Fruit fly (Drosophila melanogaster) whole organism, embryonic: ENCODE results near the gene Tim8.

Source experiments
- Asciz ChIP-seq: fragments of 200-800 bp; sonication (Bioruptor generic); optimal IDR thresholded peaks from 2 replicates; lab custom pipeline; 2017; ENCODE audit warnings: missing biosample characterization, mild to moderate bottlenecking, missing genetic modification characterization, missing genetic modification reagents
- CG10366 ChIP-seq: fragments of 200-800 bp; sonication (Bioruptor generic); IDR thresholded peaks from 2 replicates; pipeline ENCODE4 v1.3.6; 2022; ENCODE audit warnings: missing biosample characterization, missing genetic modification characterization
- CG11456 ChIP-seq: fragments of 200-800 bp; sonication (Bioruptor generic); IDR thresholded peaks from 3 replicates; pipeline ENCODE4 v1.3.6; 2022; ENCODE audit warnings: missing biosample characterization, missing genetic modification characterization
- CG11504 ChIP-seq: fragments of 200-800 bp; sonication (Bioruptor generic); optimal IDR thresholded peaks from 3 replicates; lab custom pipeline; 2019; ENCODE audit warnings: missing biosample characterization, mild to moderate bottlenecking, missing genetic modification characterization, moderate library complexity
- CG13123 ChIP-seq: fragments of 200-800 bp; sonication (Bioruptor generic); optimal IDR thresholded peaks from 2 replicates; lab custom pipeline; 2016; ENCODE audit warnings: missing biosample characterization, missing genetic modification characterization
- CG14710 ChIP-seq: fragments of 200-800 bp; sonication (Bioruptor generic); optimal IDR thresholded peaks from 3 replicates; lab custom pipeline; 2019; ENCODE audit warnings: missing biosample characterization, mild to moderate bottlenecking, missing genetic modification characterization, moderate library complexity
- CG17568 ChIP-seq: fragments of 200-800 bp; sonication (Bioruptor generic); optimal IDR thresholded peaks from 2 replicates; lab custom pipeline; 2018; ENCODE audit warnings: missing biosample characterization, mild to moderate bottlenecking, missing genetic modification characterization, moderate library complexity
- CG1792 ChIP-seq: fragments of 200-800 bp; sonication (Bioruptor generic); optimal IDR thresholded peaks from 2 replicates; lab custom pipeline; 2016; ENCODE audit warnings: missing biosample characterization, missing genetic modification characterization
- CG2678 ChIP-seq: fragments of 200-800 bp; sonication (Bioruptor generic); optimal IDR thresholded peaks from 3 replicates; lab custom pipeline; 2019; ENCODE audit warnings: missing biosample characterization, mild to moderate bottlenecking, missing genetic modification characterization, moderate library complexity
- CG32767 ChIP-seq: fragments of 200-800 bp; sonication (Bioruptor generic); IDR thresholded peaks from 2 replicates; pipeline ENCODE4 v1.3.6; 2022; ENCODE audit warnings: missing biosample characterization, missing genetic modification characterization
- CG33213 ChIP-seq: fragments of 200-800 bp; sonication (Bioruptor generic); optimal IDR thresholded peaks from 3 replicates; lab custom pipeline; 2016; ENCODE audit warnings: missing biosample characterization, missing genetic modification characterization
- CG4404 ChIP-seq: fragments of 200-800 bp; sonication (Bioruptor generic); IDR thresholded peaks from 2 replicates; pipeline ENCODE4 v1.3.6; 2022; ENCODE audit warnings: missing biosample characterization, missing genetic modification characterization
- CG4617 ChIP-seq: fragments of 200-800 bp; sonication (Bioruptor generic); optimal IDR thresholded peaks from 3 replicates; lab custom pipeline; 2016; ENCODE audit warnings: missing biosample characterization, missing genetic modification characterization, borderline replicate concordance
- CG7271 ChIP-seq: fragments of 200-800 bp; sonication (Bioruptor generic); optimal IDR thresholded peaks from 2 replicates; lab custom pipeline; 2018; ENCODE audit warnings: missing biosample characterization, mild to moderate bottlenecking, missing genetic modification characterization, moderate library complexity
- CG7357 ChIP-seq: fragments of 200-800 bp; sonication (Bioruptor generic); IDR thresholded peaks from 3 replicates; pipeline ENCODE4 v1.3.6; 2022; ENCODE audit warnings: missing biosample characterization, missing genetic modification characterization
- CG8924 ChIP-seq: fragments of 200-800 bp; optimal IDR thresholded peaks from 3 replicates; lab custom pipeline; 2019; ENCODE audit warnings: missing biosample characterization, mild to moderate bottlenecking, missing genetic modification characterization, moderate library complexity
- CrebB ChIP-seq: fragments of 200-800 bp; sonication (Bioruptor generic); optimal IDR thresholded peaks from 3 replicates; lab custom pipeline; 2018; ENCODE audit warnings: missing biosample characterization, mild to moderate bottlenecking, missing genetic modification characterization
- Doc2 ChIP-seq: fragments of 200-800 bp; sonication (Bioruptor generic); IDR thresholded peaks from 2 replicates; pipeline ENCODE4 v1.3.6; 2022; ENCODE audit warnings: missing biosample characterization, missing genetic modification characterization
- E2f2 ChIP-seq: fragments of 200-800 bp; sonication (Bioruptor generic); IDR thresholded peaks from 2 replicates; pipeline ENCODE4 v1.3.6; 2022; ENCODE audit warnings: missing biosample characterization, missing genetic modification characterization
- GATAe ChIP-seq: fragments of 200-800 bp; sonication (Bioruptor generic); conservative IDR thresholded peaks from 2 replicates; pipeline ENCODE4 v1.3.6; 2022; ENCODE audit warnings: missing biosample characterization, missing genetic modification characterization
- HLH54F ChIP-seq: fragments of 200-800 bp; sonication (Bioruptor generic); optimal IDR thresholded peaks from 3 replicates; lab custom pipeline; 2016; ENCODE audit warnings: missing biosample characterization, missing genetic modification characterization
- Hr39 ChIP-seq: fragments of >200 bp; optimal IDR thresholded peaks from 2 replicates; lab custom pipeline; 2017
- Meics ChIP-seq: fragments of 200-800 bp; sonication (Bioruptor generic); optimal IDR thresholded peaks from 2 replicates; lab custom pipeline; 2017; ENCODE audit warnings: missing biosample characterization, mild to moderate bottlenecking, missing genetic modification characterization
- NC2β ChIP-seq: fragments of 200-800 bp; sonication (Bioruptor generic); optimal IDR thresholded peaks from 2 replicates; lab custom pipeline; 2016; ENCODE audit warnings: missing biosample characterization, missing genetic modification characterization
- Poxn ChIP-seq: fragments of 200-800 bp; sonication (Bioruptor generic); IDR thresholded peaks from 2 replicates; pipeline ENCODE4 v1.3.6; 2022; ENCODE audit warnings: missing biosample characterization, missing genetic modification characterization
- Scr ChIP-seq: fragments of 200-800 bp; sonication (Bioruptor generic); IDR thresholded peaks from 2 replicates; pipeline ENCODE4 v1.3.6; 2022; ENCODE audit warnings: missing biosample characterization, missing genetic modification characterization; ENCODE audit not compliant: partially characterized antibody
- Six4 ChIP-seq: fragments of 200-800 bp; sonication (Bioruptor generic); optimal IDR thresholded peaks from 2 replicates; lab custom pipeline; 2016; ENCODE audit warnings: missing biosample characterization, missing genetic modification characterization
- Ssrp ChIP-seq: fragments of 200-800 bp; sonication (Bioruptor generic); optimal IDR thresholded peaks from 2 replicates; lab custom pipeline; 2018; ENCODE audit warnings: missing biosample characterization, mild to moderate bottlenecking, missing genetic modification characterization, moderate library complexity
- Trl ChIP-seq, 3 experiments: fragments of >200 bp in 2 of 3; fragments of 200-800 bp in 1 of 3; sonication (Bioruptor generic) in 1 of 3; optimal IDR thresholded peaks; 2 replicates in 1 of 3; 3 replicates in 2 of 3; lab custom pipeline; 2016 to 2017; ENCODE audit warnings: missing biosample characterization in 1 of 3, missing genetic modification characterization in 1 of 3
- YL-1 ChIP-seq: fragments of 200-800 bp; sonication (Bioruptor generic); optimal IDR thresholded peaks from 3 replicates; lab custom pipeline; 2017; ENCODE audit warnings: missing biosample characterization, mild to moderate bottlenecking, missing genetic modification characterization
- ac ChIP-seq: fragments of 200-800 bp; sonication (Bioruptor generic); optimal IDR thresholded peaks from 3 replicates; lab custom pipeline; 2017; ENCODE audit warnings: missing biosample characterization, mild to moderate bottlenecking, missing genetic modification characterization
- amos ChIP-seq: fragments of 200-800 bp; sonication (Bioruptor generic); IDR thresholded peaks from 2 replicates; pipeline ENCODE4 v1.3.6; 2022; ENCODE audit warnings: missing biosample characterization, missing genetic modification characterization; ENCODE audit not compliant: partially characterized antibody
- ase ChIP-seq: fragments of 200-800 bp; sonication (Bioruptor generic); IDR thresholded peaks from 3 replicates; pipeline ENCODE4 v1.3.6; 2022; ENCODE audit warnings: missing biosample characterization, missing genetic modification characterization
- bbx ChIP-seq: fragments of 200-800 bp; sonication (Bioruptor generic); IDR thresholded peaks from 2 replicates; pipeline ENCODE4 v1.3.6; 2022; ENCODE audit warnings: missing biosample characterization, missing genetic modification characterization; ENCODE audit not compliant: partially characterized antibody
- bsh ChIP-seq, 2 experiments: fragments of 200-800 bp; sonication (Bioruptor generic); optimal IDR thresholded peaks; 2 replicates each; lab custom pipeline; 2017 to 2018; ENCODE audit warnings: mild to moderate bottlenecking in 2 of 2, missing biosample characterization in 2 of 2, missing genetic modification characterization in 2 of 2, moderate library complexity in 1 of 2
- cg ChIP-seq: fragments of 200-800 bp; sonication (Bioruptor generic); optimal IDR thresholded peaks from 3 replicates; lab custom pipeline; 2019; ENCODE audit warnings: missing biosample characterization, mild to moderate bottlenecking, missing genetic modification characterization, moderate library complexity
- crol ChIP-seq: fragments of 200-800 bp; sonication (Bioruptor generic); IDR thresholded peaks from 2 replicates; pipeline ENCODE4 v1.3.6; 2022; ENCODE audit warnings: missing biosample characterization, missing genetic modification characterization
- danr ChIP-seq: fragments of 200-800 bp; sonication (Bioruptor generic); IDR thresholded peaks from 2 replicates; pipeline ENCODE4 v1.3.6; 2022; ENCODE audit warnings: missing biosample characterization, missing genetic modification characterization
- dati ChIP-seq: fragments of 200-800 bp; sonication (Bioruptor generic); IDR thresholded peaks from 2 replicates; pipeline ENCODE4 v1.3.6; 2022; ENCODE audit warnings: missing biosample characterization, missing genetic modification characterization
- dmrt99B ChIP-seq: fragments of 200-800 bp; sonication (Bioruptor generic); optimal IDR thresholded peaks from 2 replicates; lab custom pipeline; 2018; ENCODE audit warnings: missing biosample characterization, mild to moderate bottlenecking, missing genetic modification characterization, moderate library complexity
- fd96Cb ChIP-seq: fragments of 200-800 bp; sonication (Bioruptor generic); optimal IDR thresholded peaks from 2 replicates; lab custom pipeline; 2018; ENCODE audit warnings: missing biosample characterization, mild to moderate bottlenecking, missing genetic modification characterization, moderate library complexity
- fu2 ChIP-seq: fragments of 200-800 bp; sonication (Bioruptor generic); optimal IDR thresholded peaks from 2 replicates; lab custom pipeline; 2016; ENCODE audit warnings: missing biosample characterization, missing genetic modification characterization
- h ChIP-seq: fragments of >200 bp; optimal IDR thresholded peaks from 2 replicates; lab custom pipeline; 2017
- kay ChIP-seq: fragments of 200-800 bp; sonication (Bioruptor generic); optimal IDR thresholded peaks from 2 replicates; lab custom pipeline; 2016; ENCODE audit warnings: missing biosample characterization, missing genetic modification characterization
- lbe ChIP-seq: fragments of 200-800 bp; sonication (Bioruptor generic); optimal IDR thresholded peaks from 2 replicates; lab custom pipeline; 2016; ENCODE audit warnings: missing biosample characterization, mild to moderate bottlenecking, missing genetic modification characterization
- luna ChIP-seq: fragments of 200-800 bp; sonication (Bioruptor generic); optimal IDR thresholded peaks from 2 replicates; lab custom pipeline; 2016; ENCODE audit warnings: missing biosample characterization, missing genetic modification characterization
- nerfin-1 ChIP-seq: fragments of 200-800 bp; sonication (Bioruptor generic); optimal IDR thresholded peaks from 3 replicates; lab custom pipeline; 2019; ENCODE audit warnings: missing biosample characterization, mild to moderate bottlenecking, missing genetic modification characterization, moderate library complexity
- nmo ChIP-seq: fragments of 200-800 bp; sonication (Bioruptor generic); optimal IDR thresholded peaks from 2 replicates; lab custom pipeline; 2018; ENCODE audit warnings: missing biosample characterization, mild to moderate bottlenecking, missing genetic modification characterization, moderate library complexity
- sr ChIP-seq: fragments of 200-800 bp; sonication (Bioruptor generic); IDR thresholded peaks from 3 replicates; pipeline ENCODE4 v1.3.6; 2022; ENCODE audit warnings: missing biosample characterization, missing genetic modification characterization
- tll ChIP-seq, 2 experiments: fragments of 200-800 bp in 1 of 2; fragments of >200 bp in 1 of 2; sonication (Bioruptor generic) in 1 of 2; optimal IDR thresholded peaks; 2 replicates each; lab custom pipeline; 2017 to 2019; ENCODE audit warnings: missing biosample characterization in 2 of 2, missing genetic modification characterization in 2 of 2, mild to moderate bottlenecking in 1 of 2, moderate library complexity in 1 of 2
- twi ChIP-seq: fragments of 200-800 bp; optimal IDR thresholded peaks from 2 replicates; lab custom pipeline; 2019; ENCODE audit warnings: missing biosample characterization, mild to moderate bottlenecking, missing genetic modification characterization, moderate library complexity
- yki ChIP-seq: fragments of >200 bp; optimal IDR thresholded peaks from 3 replicates; lab custom pipeline; 2018

Gene Tim8

dm6 chrX:11379747-11380146 lies 11.5 kb downstream of the Tim8 start (continued):
- TF ChIP-seq CG10366 (GFP tag; lab: Robert Waterston, UW) (no peak), CG1792 (no peak), CG4617 (GFP tag; lab: Kevin White, UChicago) (no peak), Poxn (GFP tag; lab: Robert Waterston, UW) (no peak), yki (lab: Kevin White, UChicago) (no peak), CG4404 (GFP tag; lab: Robert Waterston, UW) (no peak), GATAe (no peak), luna (GFP tag; lab: Kevin White, UChicago) (no peak), fd96Cb (peak; percentile 14), CG2678 (peak; percentile 34), nerfin-1 (tag; lab: Kevin White, UChicago) (no peak), CrebB (tag; lab: Kevin White, UChicago) (no peak), amos (no peak), fu2 (no peak), Hr39 (lab: Kevin White, UChicago) (no peak), dati (GFP tag; lab: Robert Waterston, UW) (no peak), sr (GFP tag; lab: Robert Waterston, UW) (no peak), E2f2 (no peak), Trl (optimal IDR thresholded peaks at IDR 0.05; lab: Kevin White, UChicago) (no peak), Trl (GFP tag; optimal IDR thresholded peaks at IDR 0.05; lab: Kevin White, UChicago) (no peak), CG8924 (tag; lab: Kevin White, UChicago) (no peak), Meics (GFP tag; lab: Kevin White, UChicago) (no peak), twi (tag; lab: Kevin White, UChicago) (no peak), danr (no peak), crol (GFP tag; lab: Robert Waterston, UW) (no peak), HLH54F (GFP tag; lab: Kevin White, UChicago) (no peak), CG11504 (tag; lab: Kevin White, UChicago) (peak; percentile 31), h (no peak), CG7357 (GFP tag; lab: Robert Waterston, UW) (no peak), Doc2 (GFP tag; lab: Robert Waterston, UW) (no peak), CG33213 (no peak), tll (GFP tag; optimal IDR thresholded peaks at IDR 0.05; lab: Kevin White, UChicago) (no peak), CG17568 (GFP tag; lab: Kevin White, UChicago) (no peak), Ssrp (peak; percentile 3), nmo (no peak), CG7271 (tag; lab: Kevin White, UChicago) (no peak), cg (GFP tag; lab: Kevin White, UChicago) (no peak), dmrt99B (tag; lab: Kevin White, UChicago) (peak; percentile 44), CG13123 (no peak), NC2β (no peak), CG32767 (GFP tag; lab: Robert Waterston, UW) (no peak), CG11456 (GFP tag; lab: Robert Waterston, UW) (no peak), lbe (GFP tag; lab: Kevin White, UChicago) (no peak), kay (no peak), YL-1 (GFP tag; lab: Kevin White, UChicago) (no peak), ase (GFP tag; lab: Robert Waterston, UW) (no peak), bsh (GFP tag; optimal IDR thresholded peaks at IDR 0.05; lab: Kevin White, UChicago) (peak in 1 of 2 experiments; percentile 13), Asciz (no peak), ac (GFP tag; lab: Kevin White, UChicago) (no peak), Six4 (GFP tag; lab: Kevin White, UChicago) (no peak), Scr (no peak), CG14710 (tag; lab: Kevin White, UChicago) (no peak), bbx (GFP tag; lab: Robert Waterston, UW) (no peak)
